Worm (Caenorhabditis elegans) whole organism, L2 larva: ENCODE data around the gene col-12.

Source experiments
- C34F6.9 ChIP-seq: fragments of 150-350 bp; optimal IDR thresholded peaks from 2 replicates; lab custom pipeline; 2014; ENCODE audit warnings: missing biosample characterization, missing genetic modification characterization
- F13H6.1 ChIP-seq: sonication (generic microtip); optimal IDR thresholded peaks from 2 replicates; lab custom pipeline; 2016; ENCODE audit warnings: missing genetic modification characterization, missing compliant biosample characterization
- Y55F3AM.14 ChIP-seq: fragments of 200-800 bp; sonication (Bioruptor generic); optimal IDR thresholded peaks from 2 replicates; lab custom pipeline; 2018; ENCODE audit warnings: mild to moderate bottlenecking, missing genetic modification characterization, missing compliant biosample characterization
- ZK546.5 ChIP-seq: sonication (generic microtip); optimal IDR thresholded peaks from 2 replicates; lab custom pipeline; 2017; ENCODE audit warnings: missing biosample characterization, missing genetic modification characterization
- ama-1 ChIP-seq: fragments of 150-350 bp; optimal IDR thresholded peaks from 2 replicates; lab custom pipeline; 2018; ENCODE audit warnings: inconsistent platforms
- ceh-16 ChIP-seq: fragments of 150-350 bp; optimal IDR thresholded peaks from 2 replicates; lab custom pipeline; 2014; ENCODE audit warnings: missing biosample characterization, missing genetic modification characterization
- crh-2 ChIP-seq: sonication (generic microtip); optimal IDR thresholded peaks from 2 replicates; lab custom pipeline; 2017; ENCODE audit warnings: missing biosample characterization, missing genetic modification characterization
- dmd-4 ChIP-seq: sonication (generic microtip); optimal IDR thresholded peaks from 2 replicates; lab custom pipeline; 2017; ENCODE audit warnings: missing biosample characterization, missing genetic modification characterization
- elt-3 ChIP-seq: sonication (generic microtip); optimal IDR thresholded peaks from 2 replicates; lab custom pipeline; 2017; ENCODE audit warnings: missing biosample characterization, missing genetic modification characterization
- lin-13 ChIP-seq: fragments of 150-350 bp; optimal IDR thresholded peaks from 2 replicates; lab custom pipeline; 2014; ENCODE audit warnings: missing biosample characterization, missing genetic modification reagents, missing genetic modification characterization
- lin-39 ChIP-seq: fragments of 150-350 bp; optimal IDR thresholded peaks from 2 replicates; lab custom pipeline; 2014; ENCODE audit warnings: missing biosample characterization, missing genetic modification reagents, missing genetic modification characterization
- lsy-2 ChIP-seq, 2 experiments: fragments of 150-350 bp in 1 of 2; sonication (generic microtip) in 1 of 2; optimal IDR thresholded peaks; 2 replicates each; lab custom pipeline; 2014 to 2017; ENCODE audit warnings: missing biosample characterization in 2 of 2, missing genetic modification characterization in 2 of 2
- mab-5 ChIP-seq: fragments of 150-350 bp; optimal IDR thresholded peaks from 2 replicates; lab custom pipeline; 2014; ENCODE audit warnings: missing biosample characterization, missing genetic modification characterization
- nhr-10 ChIP-seq: sonication (generic microtip); optimal IDR thresholded peaks from 2 replicates; lab custom pipeline; 2017; ENCODE audit warnings: missing biosample characterization, missing genetic modification characterization
- nhr-23 ChIP-seq: fragments of 150-350 bp; optimal IDR thresholded peaks from 2 replicates; lab custom pipeline; 2014; ENCODE audit warnings: missing biosample characterization, missing genetic modification reagents, missing genetic modification characterization
- nhr-25 ChIP-seq: fragments of 150-350 bp; sonication (generic microtip); optimal IDR thresholded peaks from 3 replicates; lab custom pipeline; 2014; ENCODE audit warnings: missing biosample characterization, missing genetic modification characterization
- nhr-6 ChIP-seq: fragments of 150-350 bp; optimal IDR thresholded peaks from 2 replicates; lab custom pipeline; 2014; ENCODE audit warnings: missing biosample characterization, missing genetic modification characterization
- peb-1 ChIP-seq: fragments of 150-350 bp; optimal IDR thresholded peaks from 2 replicates; lab custom pipeline; 2014; ENCODE audit warnings: missing biosample characterization, missing genetic modification characterization
- skn-1 ChIP-seq: sonication (generic microtip); optimal IDR thresholded peaks from 2 replicates; lab custom pipeline; 2017; ENCODE audit warnings: missing biosample characterization, missing genetic modification characterization
- sma-3 ChIP-seq: sonication (generic microtip); optimal IDR thresholded peaks from 2 replicates; lab custom pipeline; 2016; ENCODE audit warnings: missing genetic modification reagents, missing genetic modification characterization, missing compliant biosample characterization
- unc-39 ChIP-seq: fragments of 150-350 bp; optimal IDR thresholded peaks from 2 replicates; lab custom pipeline; 2014; ENCODE audit warnings: missing biosample characterization, missing genetic modification characterization
- unc-55 ChIP-seq: fragments of 150-350 bp; sonication (generic microtip); optimal IDR thresholded peaks from 3 replicates; lab custom pipeline; 2014; ENCODE audit warnings: missing biosample characterization, missing genetic modification reagents, missing genetic modification characterization
- unc-62 ChIP-seq: fragments of 150-350 bp; optimal IDR thresholded peaks from 2 replicates; lab custom pipeline; 2014; ENCODE audit warnings: missing biosample characterization, missing genetic modification reagents, missing genetic modification characterization
- ztf-1 ChIP-seq: fragments of 200-800 bp; sonication (Bioruptor generic); conservative IDR thresholded peaks from 2 replicates; pipeline ENCODE4 v1.3.6; 2022; ENCODE audit warnings: missing genetic modification characterization, missing compliant biosample characterization
- ztf-4 ChIP-seq: fragments of 150-350 bp; optimal IDR thresholded peaks from 2 replicates; lab custom pipeline; 2014; ENCODE audit warnings: missing biosample characterization, missing genetic modification characterization

The col-12 gene

ce11 chrV:10381726-10382125, 43.3 kb downstream of the col-12 start, which contains the start of gene abu-1:
Gene abu-1, minus strand, starts transcription at chrV:10381826.
- no peak for TF ChIP-seq F13H6.1 (tag; lab: Kevin White, UChicago)
- no peak for TF ChIP-seq dmd-4 (tag; lab: Kevin White, UChicago)
- TF ChIP-seq mab-5 (tag; lab: Kevin White, UChicago), result no peak
- TF ChIP-seq nhr-6 (tag; lab: Kevin White, UChicago), result no peak

- TF ChIP-seq nhr-23 (tag; lab: Kevin White, UChicago) (no peak), nhr-25 (tag; lab: Kevin White, UChicago) (no peak), ama-1 (lab: Kevin White, UChicago) (no peak), Y55F3AM.14 (GFP tag; lab: Kevin White, UChicago) (no peak), crh-2 (tag; lab: Kevin White, UChicago) (no peak), ztf-1 (GFP tag; lab: Robert Waterston, UW) (no peak), ceh-16 (tag; lab: Kevin White, UChicago) (no peak)
These were observed 45.2 kb downstream of the col-12 start for ce11 chrV:10379761-10380160.

- TF ChIP-seq C34F6.9 (tag; lab: Kevin White, UChicago) (no peak), unc-55 (GFP tag; lab: Kevin White, UChicago) (no peak), mab-5 (tag; lab: Kevin White, UChicago) (no peak), elt-3 (tag; lab: Kevin White, UChicago) (no peak), unc-39 (tag; lab: Kevin White, UChicago) (no peak), lsy-2 (tag; optimal IDR thresholded peaks at IDR 0.05; lab: Kevin White, UChicago) (no peak), dmd-4 (tag; lab: Kevin White, UChicago) (no peak), ztf-1 (GFP tag; lab: Robert Waterston, UW) (no peak), ztf-4 (tag; lab: Kevin White, UChicago) (no peak), sma-3 (GFP tag; lab: Kevin White, UChicago) (no peak), ZK546.5 (tag; lab: Kevin White, UChicago) (no peak), lin-13 (GFP tag; lab: Kevin White, UChicago) (no peak), ama-1 (lab: Kevin White, UChicago) (no peak), nhr-10 (tag; lab: Kevin White, UChicago) (no peak), crh-2 (tag; lab: Kevin White, UChicago) (no peak), nhr-23 (tag; lab: Kevin White, UChicago) (no peak), unc-62 (GFP tag; lab: Kevin White, UChicago) (no peak), skn-1 (tag; lab: Kevin White, UChicago) (no peak), peb-1 (tag; lab: Kevin White, UChicago) (no peak), lin-39 (tag; lab: Kevin White, UChicago) (no peak)
These were observed 45.7 kb downstream of the col-12 start, which contains the start of gene AC3.12 for ce11 chrV:10379293-10379692. Gene AC3.12, minus strand, starts transcription at chrV:10379393.
